Worm (Caenorhabditis elegans) whole organism, L2 larva: Measurements from ENCODE around the gene F17C11.2.

ENCODE experiments used
- lin-13 ChIP-seq: fragments of 150-350 bp; optimal IDR thresholded peaks from 2 replicates; lab custom pipeline; 2014; ENCODE audit warnings: missing biosample characterization, missing genetic modification reagents, missing genetic modification characterization
- lin-39 ChIP-seq: fragments of 150-350 bp; optimal IDR thresholded peaks from 2 replicates; lab custom pipeline; 2014; ENCODE audit warnings: missing biosample characterization, missing genetic modification reagents, missing genetic modification characterization
- nhr-237 ChIP-seq: fragments of 150-350 bp; optimal IDR thresholded peaks from 2 replicates; lab custom pipeline; 2014; ENCODE audit warnings: missing biosample characterization, missing genetic modification characterization

ce11 chrV:10909071-10909470 is 39.0 kb upstream of the F17C11.2 start, which contains the start of gene zzz-1:
- TF ChIP-seq lin-13 (GFP tag; lab: Kevin White, UChicago) (no peak), lin-39 (tag; lab: Kevin White, UChicago) (no peak), nhr-237 (tag; lab: Kevin White, UChicago) (no peak)
